Fruit fly (Drosophila melanogaster) whole organism, embryonic: ENCODE results near the gene Frq2.

Source experiments
- CG13287 ChIP-seq: fragments of 200-800 bp; sonication (Bioruptor generic); IDR thresholded peaks from 2 replicates; pipeline ENCODE4 v1.3.6; 2022; ENCODE audit warnings: missing biosample characterization, missing genetic modification characterization; ENCODE audit not compliant: partially characterized antibody
- CG6689 ChIP-seq: fragments of 200-800 bp; sonication (Bioruptor generic); IDR thresholded peaks from 2 replicates; pipeline ENCODE4 v1.3.6; 2022; ENCODE audit warnings: missing biosample characterization, missing genetic modification characterization
- CG7963 ChIP-seq: fragments of 200-800 bp; sonication (Bioruptor generic); IDR thresholded peaks from 3 replicates; pipeline ENCODE4 v1.3.6; 2022; ENCODE audit warnings: missing biosample characterization, missing genetic modification characterization; ENCODE audit not compliant: partially characterized antibody
- CG8388 ChIP-seq: fragments of 200-800 bp; sonication (Bioruptor generic); optimal IDR thresholded peaks from 2 replicates; lab custom pipeline; 2019; ENCODE audit warnings: missing biosample characterization, mild to moderate bottlenecking, missing genetic modification characterization, moderate library complexity
- CkIIα-i1 ChIP-seq: fragments of 200-800 bp; sonication (Bioruptor generic); IDR thresholded peaks from 2 replicates; pipeline ENCODE4 v1.3.6; 2022; ENCODE audit warnings: missing biosample characterization, missing genetic modification characterization
- Ptx1 ChIP-seq: fragments of 200-800 bp; sonication (Bioruptor generic); IDR thresholded peaks from 2 replicates; pipeline ENCODE4 v1.3.6; 2022; ENCODE audit warnings: missing biosample characterization, missing genetic modification characterization
- YL-1 ChIP-seq: fragments of 200-800 bp; sonication (Bioruptor generic); optimal IDR thresholded peaks from 3 replicates; lab custom pipeline; 2017; ENCODE audit warnings: missing biosample characterization, mild to moderate bottlenecking, missing genetic modification characterization

DNA sequence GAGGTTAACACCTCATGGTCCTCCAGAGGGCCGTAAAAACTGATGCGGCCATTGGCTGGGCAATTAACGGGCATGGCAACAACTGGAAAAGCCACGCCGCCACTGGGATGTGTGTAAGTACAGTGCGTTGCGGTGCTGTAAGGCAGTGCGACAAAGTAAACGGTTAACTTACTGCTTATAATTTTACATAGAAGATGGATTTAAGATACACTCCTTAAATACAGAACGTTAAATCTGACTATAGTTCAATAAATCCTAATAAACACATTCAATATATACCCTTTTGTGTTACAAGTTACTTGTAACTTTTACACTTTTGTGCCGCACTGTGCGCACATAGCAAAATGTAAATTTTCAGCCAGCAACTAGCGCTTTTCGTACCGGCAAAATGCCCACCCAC lies 24.4 kb upstream of the Frq2 start:
- TF ChIP-seq CG6689 (GFP tag; lab: Robert Waterston, UW) (no peak), CkIIα-i1 (GFP tag; lab: Robert Waterston, UW) (no peak), CG7963 (GFP tag; lab: Robert Waterston, UW) (no peak), Ptx1 (peak; percentile 41; the same call in 1 of the 2 replicates), CG13287 (GFP tag; lab: Robert Waterston, UW) (no peak), YL-1 (GFP tag; lab: Kevin White, UChicago) (no peak), CG8388 (GFP tag; lab: Kevin White, UChicago) (no peak)
